Worm (Caenorhabditis elegans) whole organism, L3 larva: ENCODE results near the gene F49F1.11.
"Not testable (repeated sequence)": the region's sequence is repeated elsewhere in the genome, so short reads cannot be mapped to it uniquely, and the experiment has no call there.

Experiments used
- ZK546.5 ChIP-seq: sonication (generic microtip); optimal IDR thresholded peaks from 2 replicates; lab custom pipeline; 2017; ENCODE audit warnings: missing biosample characterization, missing genetic modification characterization
- aly-2 ChIP-seq: fragments of 150-350 bp; optimal IDR thresholded peaks from 2 replicates; lab custom pipeline; 2014; ENCODE audit warnings: missing biosample characterization, missing genetic modification characterization
- ama-1 ChIP-seq: fragments of 150-350 bp; optimal IDR thresholded peaks from 2 replicates; lab custom pipeline; 2018
- eor-1 ChIP-seq, 2 experiments: fragments of 150-350 bp; optimal IDR thresholded peaks; 2 replicates each; lab custom pipeline; 2014 to 2018; ENCODE audit warnings: missing biosample characterization in 2 of 2, missing genetic modification characterization in 2 of 2
- lin-15B ChIP-seq: fragments of 150-350 bp; optimal IDR thresholded peaks from 2 replicates; lab custom pipeline; 2014; ENCODE audit warnings: missing biosample characterization, missing genetic modification characterization
- lin-39 ChIP-seq: fragments of 150-350 bp; optimal IDR thresholded peaks from 2 replicates; lab custom pipeline; 2018; ENCODE audit warnings: missing biosample characterization, missing genetic modification reagents, missing genetic modification characterization
- nhr-11 ChIP-seq: fragments of 150-350 bp; optimal IDR thresholded peaks from 2 replicates; lab custom pipeline; 2014; ENCODE audit warnings: missing biosample characterization, missing genetic modification characterization
- nhr-76 ChIP-seq: fragments of 150-350 bp; sonication (generic microtip); optimal IDR thresholded peaks from 5 replicates; lab custom pipeline; 2014; ENCODE audit warnings: missing biosample characterization, missing genetic modification characterization
- nhr-77 ChIP-seq: fragments of 150-350 bp; optimal IDR thresholded peaks from 2 replicates; lab custom pipeline; 2014; ENCODE audit warnings: missing biosample characterization, missing genetic modification characterization
- snpc-4 ChIP-seq: fragments of 150-350 bp; optimal IDR thresholded peaks from 2 replicates; lab custom pipeline; 2014; ENCODE audit warnings: missing biosample characterization, missing genetic modification characterization
- tbx-2 ChIP-seq: sonication (generic microtip); optimal IDR thresholded peaks from 2 replicates; lab custom pipeline; 2016; ENCODE audit warnings: mild to moderate bottlenecking, missing genetic modification characterization, missing compliant biosample characterization
- unc-62 ChIP-seq: fragments of 150-350 bp; sonication (generic microtip); optimal IDR thresholded peaks from 4 replicates; lab custom pipeline; 2014; ENCODE audit warnings: missing biosample characterization, missing genetic modification reagents, missing genetic modification characterization
- ztf-11 ChIP-seq: fragments of 150-350 bp; optimal IDR thresholded peaks from 2 replicates; lab custom pipeline; 2014; ENCODE audit warnings: missing biosample characterization, missing genetic modification characterization

- not testable (repeated sequence) for TF ChIP-seq lin-39 (tag; lab: Kevin White, UChicago); snpc-4 (tag; lab: Kevin White, UChicago); aly-2; nhr-76; ztf-11 (tag; lab: Kevin White, UChicago); ZK546.5; eor-1 (tag; optimal IDR thresholded peaks at IDR 0.05; lab: Kevin White, UChicago); nhr-77 (tag; lab: Kevin White, UChicago); tbx-2; lin-15B (tag; lab: Kevin White, UChicago); ama-1 (lab: Kevin White, UChicago); nhr-11; unc-62 (GFP tag; lab: Kevin White, UChicago)
Observed at ce11 chrIV:4186099-4186498, 44.9 kb upstream of the F49F1.11 start, which contains the start of gene K08D10.11.
